Fruit fly (Drosophila melanogaster) whole organism: ENCODE results near the gene papi.

Experiments
- CG8478 ChIP-seq: fragments of >200 bp; optimal IDR thresholded peaks from 2 replicates; lab custom pipeline; 2018; ENCODE audit warnings: inconsistent platforms
- Dll ChIP-seq: fragments of >200 bp; optimal IDR thresholded peaks from 2 replicates; lab custom pipeline; 2017
- EcR ChIP-seq, 2 experiments: fragments of >200 bp; optimal IDR thresholded peaks; 2 replicates each; lab custom pipeline; 2017; ENCODE audit warnings: missing biosample characterization in 2 of 2, missing genetic modification characterization in 2 of 2, missing genetic modification reagents in 2 of 2
- pan ChIP-seq: fragments of >200 bp; optimal IDR thresholded peaks from 2 replicates; lab custom pipeline; 2017
- psq ChIP-seq: fragments of >200 bp; optimal IDR thresholded peaks from 2 replicates; lab custom pipeline; 2017

- TF ChIP-seq EcR (GFP tag; optimal IDR thresholded peaks at IDR 0.05; lab: Kevin White, UChicago): no peak
- no peak for TF ChIP-seq pan (lab: Kevin White, UChicago)
- no peak for TF ChIP-seq Dll
- TF ChIP-seq CG8478: no peak
- TF ChIP-seq psq (lab: Kevin White, UChicago): no peak
Observed at dm6 chr2L:2221649-2222150, 1.2 kb downstream of the papi start.
